Worm (Caenorhabditis elegans): Measurements from ENCODE around the gene C53A5.17.

Gene C53A5.17

ce11 chrV:14519268-14519667 is 1.6 kb downstream of the C53A5.17 start, which contains the start of gene R02D5.8:
Gene R02D5.8, minus strand, starts transcription at chrV:14519368.
- no peak for TF ChIP-seq nhr-10 (tag; optimal IDR thresholded peaks at IDR 0.05)
- TF ChIP-seq elt-3 (tag; optimal IDR thresholded peaks at IDR 0.05), result no peak
- no peak for TF ChIP-seq unc-55 (GFP tag; optimal IDR thresholded peaks at IDR 0.05)
- no peak for TF ChIP-seq ama-1 (optimal IDR thresholded peaks at IDR 0.05)
- TF ChIP-seq mdl-1 (tag; optimal IDR thresholded peaks at IDR 0.05), result no peak
- no peak for TF ChIP-seq nhr-77 (tag; optimal IDR thresholded peaks at IDR 0.05)
- TF ChIP-seq fos-1 (tag; optimal IDR thresholded peaks at IDR 0.05), result no peak
- no peak for TF ChIP-seq nhr-21 (tag; optimal IDR thresholded peaks at IDR 0.05)
- TF ChIP-seq nhr-129 (tag; optimal IDR thresholded peaks at IDR 0.05), result no peak
- no peak for TF ChIP-seq sma-3 (GFP tag; optimal IDR thresholded peaks at IDR 0.05)
- TF ChIP-seq R02D3.7 (tag; optimal IDR thresholded peaks at IDR 0.05), result no peak
- no peak for TF ChIP-seq lin-11 (tag; optimal IDR thresholded peaks at IDR 0.05)

ce11 chrV:14518010-14518409 is 2.9 kb downstream of the C53A5.17 start, which contains the start of gene R02D5.6:
Gene R02D5.6, minus strand, starts transcription at chrV:14518110.
- TF ChIP-seq skn-1 (tag; optimal IDR thresholded peaks at IDR 0.05) (no peak), sem-4 (tag; optimal IDR thresholded peaks at IDR 0.05) (no peak), ztf-4 (tag; optimal IDR thresholded peaks at IDR 0.05) (no peak), peb-1 (tag; optimal IDR thresholded peaks at IDR 0.05) (no peak), gmeb-1 (tag; optimal IDR thresholded peaks at IDR 0.05) (no peak), mab-5 (tag; optimal IDR thresholded peaks at IDR 0.05) (no peak), unc-39 (tag; optimal IDR thresholded peaks at IDR 0.05) (no peak), ceh-82 (tag; optimal IDR thresholded peaks at IDR 0.05) (no peak), lin-13 (GFP tag; optimal IDR thresholded peaks at IDR 0.05) (no peak)

ce11 chrV:14510746-14511145 is 10.2 kb downstream of the C53A5.17 start, which contains the start of gene R02D5.9:
Gene R02D5.9, minus strand, starts transcription at chrV:14511123.
- no peak for TF ChIP-seq unc-62 (GFP tag; optimal IDR thresholded peaks at IDR 0.05)
- no peak for TF ChIP-seq lin-11 (tag; optimal IDR thresholded peaks at IDR 0.05)
- no peak for TF ChIP-seq C34F6.9 (tag; optimal IDR thresholded peaks at IDR 0.05)
- peak; percentile 97 for TF ChIP-seq blmp-1 (tag; optimal IDR thresholded peaks at IDR 0.05; ENCODE audit: insufficient read depth)
- peak; percentile 95 for TF ChIP-seq sma-3 (GFP tag; optimal IDR thresholded peaks at IDR 0.05)
- peak; percentile 20 for TF ChIP-seq fos-1 (tag; optimal IDR thresholded peaks at IDR 0.05)
- peak; percentile 72 for TF ChIP-seq nhr-21 (tag; optimal IDR thresholded peaks at IDR 0.05)
- TF ChIP-seq F13H6.1 (tag; optimal IDR thresholded peaks at IDR 0.05), result no peak
- TF ChIP-seq dmd-4 (tag; optimal IDR thresholded peaks at IDR 0.05), result no peak
- TF ChIP-seq R02D3.7 (tag; optimal IDR thresholded peaks at IDR 0.05), result no peak
- TF ChIP-seq gmeb-1 (tag; optimal IDR thresholded peaks at IDR 0.05), result no peak
- TF ChIP-seq nhr-25 (tag; optimal IDR thresholded peaks at IDR 0.05), result peak; percentile 87
- no peak for TF ChIP-seq ama-1 (optimal IDR thresholded peaks at IDR 0.05)
- peak; percentile 49 for TF ChIP-seq sem-4 (tag; optimal IDR thresholded peaks at IDR 0.05)
- TF ChIP-seq ceh-82 (tag; optimal IDR thresholded peaks at IDR 0.05), result no peak
- no peak for TF ChIP-seq elt-3 (tag; optimal IDR thresholded peaks at IDR 0.05)
- TF ChIP-seq mdl-1 (tag; optimal IDR thresholded peaks at IDR 0.05), result peak; percentile 37 to 82
- no peak for TF ChIP-seq snpc-4 (tag; optimal IDR thresholded peaks at IDR 0.05)
- no peak for TF ChIP-seq ZK546.5 (tag; optimal IDR thresholded peaks at IDR 0.05)
- peak; percentile 9 for TF ChIP-seq egl-27 (tag; optimal IDR thresholded peaks at IDR 0.05)
- peak; percentile 88 for TF ChIP-seq sma-9 (GFP tag; optimal IDR thresholded peaks at IDR 0.05)
- TF ChIP-seq sma-9 (tag; optimal IDR thresholded peaks at IDR 0.05), result no peak
- TF ChIP-seq nhr-129 (tag; optimal IDR thresholded peaks at IDR 0.05), result peak; percentile 42
- no peak for TF ChIP-seq aly-2 (tag; optimal IDR thresholded peaks at IDR 0.05)
- TF ChIP-seq peb-1 (tag; optimal IDR thresholded peaks at IDR 0.05), result no peak
- TF ChIP-seq nhr-77 (tag; optimal IDR thresholded peaks at IDR 0.05), result no peak
- no peak for TF ChIP-seq alr-1 (tag; optimal IDR thresholded peaks at IDR 0.05)
- no peak for TF ChIP-seq Y55F3AM.14 (GFP tag; optimal IDR thresholded peaks at IDR 0.05)
- TF ChIP-seq mab-5 (tag; optimal IDR thresholded peaks at IDR 0.05), result no peak
- TF ChIP-seq ceh-16 (tag; optimal IDR thresholded peaks at IDR 0.05), result no peak
- no peak for TF ChIP-seq ztf-1 (GFP tag; conservative IDR thresholded peaks at IDR 0.05)
- TF ChIP-seq mbf-1 (tag; optimal IDR thresholded peaks at IDR 0.05), result no peak
- no peak for TF ChIP-seq nhr-23 (tag; optimal IDR thresholded peaks at IDR 0.05)
- TF ChIP-seq nhr-6 (tag; optimal IDR thresholded peaks at IDR 0.05), result no peak

All from whole organism, L2 larva.